Fruit fly (Drosophila melanogaster) whole organism, embryonic: Measurements from ENCODE around the gene Noa36.

Experiments used
- CG15696 ChIP-seq: fragments of 200-800 bp; sonication (Bioruptor generic); optimal IDR thresholded peaks from 2 replicates; lab custom pipeline; 2019; ENCODE audit warnings: missing biosample characterization, mild to moderate bottlenecking, missing genetic modification characterization, moderate library complexity
- CG7987 ChIP-seq: fragments of 200-800 bp; sonication (Bioruptor generic); optimal IDR thresholded peaks from 2 replicates; lab custom pipeline; 2018; ENCODE audit warnings: missing biosample characterization, mild to moderate bottlenecking, missing genetic modification characterization, moderate library complexity

- TF ChIP-seq CG15696 (tag; lab: Kevin White, UChicago) (peak; percentile 12), CG7987 (GFP tag; lab: Kevin White, UChicago) (no peak)
Observed at dm6 chr3R:28569529-28570175, 29.4 kb downstream of the Noa36 start.
